Worm (Caenorhabditis elegans) whole organism, mixed stage, embryonic: ENCODE results near the gene F55C12.19.

Experiments used
- ces-1 ChIP-seq: fragments of 150-350 bp; optimal IDR thresholded peaks from 2 replicates; lab custom pipeline; 2014; ENCODE audit warnings: missing biosample characterization, missing genetic modification reagents, missing genetic modification characterization
- flh-1 ChIP-seq: fragments of 200-800 bp; sonication (Bioruptor generic); optimal IDR thresholded peaks from 2 replicates; lab custom pipeline; 2018; ENCODE audit warnings: mild to moderate bottlenecking, missing genetic modification characterization, moderate library complexity, missing compliant biosample characterization
- lin-13 ChIP-seq: fragments of 150-350 bp; optimal IDR thresholded peaks from 2 replicates; lab custom pipeline; 2014; ENCODE audit warnings: missing biosample characterization, missing genetic modification characterization
- mab-5 ChIP-seq: fragments of 150-350 bp; optimal IDR thresholded peaks from 2 replicates; lab custom pipeline; 2014; ENCODE audit warnings: missing biosample characterization, missing genetic modification characterization
- nhr-237 ChIP-seq: fragments of 150-350 bp; optimal IDR thresholded peaks from 2 replicates; lab custom pipeline; 2014; ENCODE audit warnings: missing biosample characterization, missing genetic modification characterization
- unc-39 ChIP-seq: fragments of 150-350 bp; optimal IDR thresholded peaks from 2 replicates; lab custom pipeline; 2014; ENCODE audit warnings: missing biosample characterization, missing genetic modification characterization
- unc-62 ChIP-seq: fragments of 150-350 bp; optimal IDR thresholded peaks from 2 replicates; lab custom pipeline; 2014; ENCODE audit warnings: missing biosample characterization, missing genetic modification reagents, missing genetic modification characterization
- ztf-11 ChIP-seq: fragments of 150-350 bp; optimal IDR thresholded peaks from 2 replicates; lab custom pipeline; 2014; ENCODE audit warnings: missing biosample characterization, missing genetic modification characterization

ce11 chrII:5884252-5884651 is 18.3 kb downstream of the F55C12.19 start, which contains the start of gene rfip-1:
- no peak for TF ChIP-seq unc-62 (GFP tag; lab: Kevin White, UChicago)
- no peak for TF ChIP-seq ztf-11 (tag; lab: Kevin White, UChicago)
- TF ChIP-seq flh-1 (GFP tag; lab: Kevin White, UChicago): no peak
- no peak for TF ChIP-seq unc-39 (tag; lab: Kevin White, UChicago)
- no peak for TF ChIP-seq ces-1 (GFP tag; lab: Kevin White, UChicago)
- TF ChIP-seq mab-5: no peak
- no peak for TF ChIP-seq lin-13
- TF ChIP-seq nhr-237 (tag; lab: Kevin White, UChicago): no peak
